Worm (Caenorhabditis elegans) whole organism, midembryonic: ENCODE measurements around the gene mes-1.

Source experiments
- T22C8.4 ChIP-seq: fragments of 200-800 bp; sonication (Bioruptor generic); IDR thresholded peaks from 2 replicates; pipeline ENCODE4 v1.3.6; 2022; ENCODE audit warnings: missing genetic modification characterization, missing compliant biosample characterization
- cog-1 ChIP-seq: sonication (generic microtip); optimal IDR thresholded peaks from 2 replicates; lab custom pipeline; 2016; ENCODE audit warnings: missing genetic modification characterization, missing compliant biosample characterization
- flt-1 ChIP-seq: fragments of 200-800 bp; sonication (Bioruptor generic); IDR thresholded peaks from 2 replicates; pipeline ENCODE4 v1.3.6; 2022; ENCODE audit warnings: missing genetic modification characterization, missing compliant biosample characterization
- tab-1 ChIP-seq: fragments of 200-800 bp; sonication (Bioruptor generic); IDR thresholded peaks from 2 replicates; pipeline ENCODE4 v1.3.6; 2022; ENCODE audit warnings: missing genetic modification characterization, missing compliant biosample characterization
- ztf-29 ChIP-seq: fragments of 200-800 bp; sonication (Bioruptor generic); IDR thresholded peaks from 2 replicates; pipeline ENCODE4 v1.3.6; 2022; ENCODE audit warnings: missing genetic modification reagents, missing genetic modification characterization, missing compliant biosample characterization

- no peak for TF ChIP-seq flt-1 (GFP tag; lab: Robert Waterston, UW)
- TF ChIP-seq ztf-29 (GFP tag; lab: Robert Waterston, UW) = no peak
- no peak for TF ChIP-seq T22C8.4 (GFP tag; lab: Robert Waterston, UW)
- no peak for TF ChIP-seq cog-1
- TF ChIP-seq tab-1 (GFP tag; lab: Robert Waterston, UW) = no peak
Observed at ce11 chrX:11821159-11821720, 36.0 kb upstream of the mes-1 start.
